Fruit fly (Drosophila melanogaster) whole organism, embryonic: ENCODE results near the gene SkpE.

Experiments
- ATbp ChIP-seq: fragments of 200-800 bp; sonication (Bioruptor generic); optimal IDR thresholded peaks from 2 replicates; lab custom pipeline; 2017; ENCODE audit warnings: missing biosample characterization, mild to moderate bottlenecking, missing genetic modification characterization, missing genetic modification reagents
- Adf1 ChIP-seq: fragments of 200-800 bp; sonication (Bioruptor generic); IDR thresholded peaks from 2 replicates; pipeline ENCODE4 v1.3.6; 2022; ENCODE audit warnings: missing biosample characterization, missing genetic modification characterization
- Aef1 ChIP-seq: fragments of 200-800 bp; sonication (Bioruptor generic); IDR thresholded peaks from 3 replicates; pipeline ENCODE4 v1.3.6; 2022; ENCODE audit warnings: missing biosample characterization, missing genetic modification characterization
- CG10267 ChIP-seq: fragments of 200-800 bp; sonication (Bioruptor generic); optimal IDR thresholded peaks from 2 replicates; lab custom pipeline; 2018; ENCODE audit warnings: missing biosample characterization, mild to moderate bottlenecking, missing genetic modification characterization, moderate library complexity
- CG10543 ChIP-seq: fragments of 200-800 bp; sonication (Bioruptor generic); optimal IDR thresholded peaks from 3 replicates; lab custom pipeline; 2017; ENCODE audit warnings: missing biosample characterization, mild to moderate bottlenecking, missing genetic modification characterization, moderate library complexity
- CG10979 ChIP-seq: fragments of 200-800 bp; sonication (Bioruptor generic); optimal IDR thresholded peaks from 2 replicates; lab custom pipeline; 2018; ENCODE audit warnings: missing biosample characterization, mild to moderate bottlenecking, missing genetic modification characterization, moderate library complexity
- CG11695 ChIP-seq: fragments of 200-800 bp; sonication (Bioruptor generic); IDR thresholded peaks from 3 replicates; pipeline ENCODE4 v1.3.6; 2022; ENCODE audit warnings: missing biosample characterization, missing genetic modification characterization
- CG12942 ChIP-seq: fragments of 200-800 bp; sonication (Bioruptor generic); optimal IDR thresholded peaks from 3 replicates; lab custom pipeline; 2016; ENCODE audit warnings: missing biosample characterization, missing genetic modification characterization
- CG13123 ChIP-seq: fragments of 200-800 bp; sonication (Bioruptor generic); optimal IDR thresholded peaks from 2 replicates; lab custom pipeline; 2016; ENCODE audit warnings: missing biosample characterization, missing genetic modification characterization
- CG14014 ChIP-seq: fragments of 200-800 bp; sonication (Bioruptor generic); IDR thresholded peaks from 2 replicates; pipeline ENCODE4 v1.3.6; 2022; ENCODE audit warnings: missing biosample characterization, missing genetic modification characterization
- CG15696 ChIP-seq: fragments of 200-800 bp; sonication (Bioruptor generic); optimal IDR thresholded peaks from 2 replicates; lab custom pipeline; 2019; ENCODE audit warnings: missing biosample characterization, mild to moderate bottlenecking, missing genetic modification characterization, moderate library complexity
- CG1832 ChIP-seq: fragments of 200-800 bp; sonication (Bioruptor generic); optimal IDR thresholded peaks from 2 replicates; lab custom pipeline; 2017; ENCODE audit warnings: missing biosample characterization, mild to moderate bottlenecking, missing genetic modification characterization, inconsistent platforms
- CG2889 ChIP-seq: fragments of 200-800 bp; sonication (Bioruptor generic); IDR thresholded peaks from 3 replicates; pipeline ENCODE4 v1.3.6; 2022; ENCODE audit warnings: missing biosample characterization, missing genetic modification characterization
- CG31365 ChIP-seq: fragments of 200-800 bp; sonication (Bioruptor generic); optimal IDR thresholded peaks from 2 replicates; lab custom pipeline; 2018; ENCODE audit warnings: missing biosample characterization, mild to moderate bottlenecking, missing genetic modification characterization
- CG33557 ChIP-seq: fragments of 200-800 bp; sonication (Bioruptor generic); optimal IDR thresholded peaks from 2 replicates; lab custom pipeline; 2019; ENCODE audit warnings: missing biosample characterization, mild to moderate bottlenecking, missing genetic modification characterization, moderate library complexity
- CG3726 ChIP-seq: fragments of 200-800 bp; sonication (Bioruptor generic); IDR thresholded peaks from 3 replicates; pipeline ENCODE4, ENCODE4 v1.3.6; 2022; ENCODE audit warnings: missing biosample characterization, missing genetic modification characterization
- CG42726 ChIP-seq: fragments of 200-800 bp; sonication (Bioruptor generic); IDR thresholded peaks from 2 replicates; pipeline ENCODE4 v1.3.6; 2022; ENCODE audit warnings: missing biosample characterization, missing genetic modification characterization; ENCODE audit not compliant: partially characterized antibody
- CG4328 ChIP-seq: fragments of 200-800 bp; sonication (Bioruptor generic); optimal IDR thresholded peaks from 3 replicates; lab custom pipeline; 2017; ENCODE audit warnings: missing biosample characterization, missing genetic modification reagents, missing genetic modification characterization
- CG4820 ChIP-seq: fragments of 200-800 bp; sonication (Bioruptor generic); optimal IDR thresholded peaks from 3 replicates; lab custom pipeline; 2016; ENCODE audit warnings: missing biosample characterization, missing genetic modification characterization
- CG5953 ChIP-seq: fragments of 200-800 bp; sonication (Bioruptor generic); IDR thresholded peaks from 2 replicates; pipeline ENCODE4 v1.3.6; 2022; ENCODE audit warnings: missing biosample characterization, missing genetic modification characterization
- CG6689 ChIP-seq: fragments of 200-800 bp; sonication (Bioruptor generic); IDR thresholded peaks from 2 replicates; pipeline ENCODE4 v1.3.6; 2022; ENCODE audit warnings: missing biosample characterization, missing genetic modification characterization
- CG7839 ChIP-seq: fragments of 200-800 bp; sonication (Bioruptor generic); optimal IDR thresholded peaks from 3 replicates; lab custom pipeline; 2018; ENCODE audit warnings: missing biosample characterization, mild to moderate bottlenecking, missing genetic modification characterization, moderate library complexity
- CG8089 ChIP-seq: fragments of 200-800 bp; sonication (Bioruptor generic); optimal IDR thresholded peaks from 3 replicates; lab custom pipeline; 2016; ENCODE audit warnings: missing biosample characterization, missing genetic modification characterization
- CG8924 ChIP-seq: fragments of 200-800 bp; optimal IDR thresholded peaks from 3 replicates; lab custom pipeline; 2019; ENCODE audit warnings: missing biosample characterization, mild to moderate bottlenecking, missing genetic modification characterization, moderate library complexity
- CG9876 ChIP-seq: fragments of 200-800 bp; sonication (Bioruptor generic); optimal IDR thresholded peaks from 2 replicates; lab custom pipeline; 2016; ENCODE audit warnings: missing biosample characterization, missing genetic modification characterization
- CG9932 ChIP-seq: fragments of 200-800 bp; sonication (Bioruptor generic); IDR thresholded peaks from 2 replicates; pipeline ENCODE4 v1.3.6; 2022; ENCODE audit warnings: missing biosample characterization, missing genetic modification characterization
- E2f2 ChIP-seq: fragments of 200-800 bp; sonication (Bioruptor generic); IDR thresholded peaks from 2 replicates; pipeline ENCODE4 v1.3.6; 2022; ENCODE audit warnings: missing biosample characterization, missing genetic modification characterization
- ERR ChIP-seq: fragments of 200-800 bp; sonication (Bioruptor generic); optimal IDR thresholded peaks from 2 replicates; lab custom pipeline; 2016; ENCODE audit warnings: missing biosample characterization, missing genetic modification characterization
- Gsc ChIP-seq: fragments of 200-800 bp; sonication (Bioruptor generic); IDR thresholded peaks from 2 replicates; pipeline ENCODE4 v1.3.6; 2022; ENCODE audit warnings: missing biosample characterization, missing genetic modification characterization
- HHEX ChIP-seq: fragments of 200-800 bp; sonication (Bioruptor generic); optimal IDR thresholded peaks from 3 replicates; lab custom pipeline; 2017; ENCODE audit warnings: missing biosample characterization, mild to moderate bottlenecking, missing genetic modification characterization, missing genetic modification reagents
- HLHmδ ChIP-seq: fragments of 200-800 bp; sonication (Bioruptor generic); optimal IDR thresholded peaks from 2 replicates; lab custom pipeline; 2018; ENCODE audit warnings: missing biosample characterization, mild to moderate bottlenecking, missing genetic modification characterization, moderate library complexity
- Hmx ChIP-seq: fragments of 200-800 bp; sonication (Bioruptor generic); optimal IDR thresholded peaks from 2 replicates; lab custom pipeline; 2016; ENCODE audit warnings: missing biosample characterization, missing genetic modification characterization
- Mad ChIP-seq: fragments of 200-800 bp; sonication (Bioruptor generic); optimal IDR thresholded peaks from 2 replicates; lab custom pipeline; 2016; ENCODE audit warnings: missing biosample characterization, missing genetic modification characterization
- Meics ChIP-seq: fragments of 200-800 bp; sonication (Bioruptor generic); optimal IDR thresholded peaks from 2 replicates; lab custom pipeline; 2017; ENCODE audit warnings: missing biosample characterization, mild to moderate bottlenecking, missing genetic modification characterization
- Neu2 ChIP-seq: fragments of 200-800 bp; sonication (Bioruptor generic); optimal IDR thresholded peaks from 3 replicates; lab custom pipeline; 2016; ENCODE audit warnings: missing biosample characterization, missing genetic modification characterization, borderline replicate concordance
- Pdp1 ChIP-seq, 2 experiments: fragments of 200-800 bp; sonication (Bioruptor generic); optimal IDR thresholded peaks; 3 replicates each; lab custom pipeline; 2016; ENCODE audit warnings: missing biosample characterization in 2 of 2, missing genetic modification characterization in 2 of 2, mild to moderate bottlenecking in 1 of 2, moderate library complexity in 1 of 2
- croc ChIP-seq: fragments of 200-800 bp; sonication (Bioruptor generic); conservative IDR thresholded peaks from 3 replicates; pipeline ENCODE4 v1.3.6; 2022; ENCODE audit warnings: missing biosample characterization, missing genetic modification characterization
- dimm ChIP-seq: fragments of 200-800 bp; sonication (Bioruptor generic); IDR thresholded peaks from 2 replicates; pipeline ENCODE4 v1.3.6; 2022; ENCODE audit warnings: missing biosample characterization, missing genetic modification characterization
- gcm2 ChIP-seq: fragments of 200-800 bp; sonication (Bioruptor generic); optimal IDR thresholded peaks from 2 replicates; lab custom pipeline; 2016; ENCODE audit warnings: missing biosample characterization, missing genetic modification characterization
- hkb ChIP-seq, 2 experiments: fragments of 200-800 bp in 1 of 2; fragments of >200 bp in 1 of 2; sonication (Bioruptor generic) in 1 of 2; IDR thresholded peaks in 1 of 2; optimal IDR thresholded peaks in 1 of 2; 2 replicates each; pipeline versions ENCODE4 v1.3.6 to Lab custom; 2017 to 2022; ENCODE audit warnings: missing biosample characterization in 1 of 2, missing genetic modification characterization in 1 of 2
- nmo ChIP-seq: fragments of 200-800 bp; sonication (Bioruptor generic); optimal IDR thresholded peaks from 2 replicates; lab custom pipeline; 2018; ENCODE audit warnings: missing biosample characterization, mild to moderate bottlenecking, missing genetic modification characterization, moderate library complexity
- odd ChIP-seq: fragments of 200-800 bp; sonication (Bioruptor generic); optimal IDR thresholded peaks from 2 replicates; lab custom pipeline; 2017; ENCODE audit warnings: missing biosample characterization, mild to moderate bottlenecking, missing genetic modification characterization
- row ChIP-seq: fragments of 200-800 bp; sonication (Bioruptor generic); IDR thresholded peaks from 3 replicates; pipeline ENCODE4 v1.3.6; 2022; ENCODE audit warnings: missing biosample characterization, missing genetic modification characterization
- salm ChIP-seq: fragments of 200-800 bp; sonication (Bioruptor generic); optimal IDR thresholded peaks from 2 replicates; lab custom pipeline; 2018; ENCODE audit warnings: missing biosample characterization, mild to moderate bottlenecking, missing genetic modification characterization
- sd ChIP-seq: fragments of 200-800 bp; sonication (Bioruptor generic); optimal IDR thresholded peaks from 3 replicates; lab custom pipeline; 2018; ENCODE audit warnings: missing biosample characterization, mild to moderate bottlenecking, missing genetic modification characterization, moderate library complexity
- tgo ChIP-seq: fragments of 200-800 bp; sonication (Bioruptor generic); IDR thresholded peaks from 3 replicates; pipeline ENCODE4 v1.3.6; 2022; ENCODE audit warnings: missing biosample characterization, missing genetic modification characterization
- twi ChIP-seq: fragments of 200-800 bp; optimal IDR thresholded peaks from 2 replicates; lab custom pipeline; 2019; ENCODE audit warnings: missing biosample characterization, mild to moderate bottlenecking, missing genetic modification characterization, moderate library complexity
- unpg ChIP-seq: fragments of 200-800 bp; sonication (Bioruptor generic); optimal IDR thresholded peaks from 3 replicates; lab custom pipeline; 2018; ENCODE audit warnings: missing biosample characterization, mild to moderate bottlenecking, missing genetic modification characterization, moderate library complexity
- usp ChIP-seq: fragments of >200 bp; optimal IDR thresholded peaks from 2 replicates; lab custom pipeline; 2017; ENCODE audit warnings: missing biosample characterization, missing genetic modification characterization

The SkpE gene

dm6 chrX:19846701-19847383 is 23.0 kb upstream of the SkpE start (continued):
- TF ChIP-seq twi (tag; lab: Kevin White, UChicago) (peak; percentile 84), nmo (GFP tag; lab: Kevin White, UChicago) (peak; percentile 94), CG10267 (peak; percentile 85), Adf1 (GFP tag; lab: Robert Waterston, UW) (peak; percentile 67), CG12942 (GFP tag; lab: Kevin White, UChicago) (peak; percentile 91), CG1832 (GFP tag; lab: Kevin White, UChicago) (no peak), CG10543 (peak; percentile 79), row (peak; percentile 98), CG7839 (tag; lab: Kevin White, UChicago) (peak; percentile 95), ERR (peak; percentile 88), CG10979 (tag; lab: Kevin White, UChicago) (peak; percentile 93), CG33557 (GFP tag; lab: Kevin White, UChicago) (peak; percentile 90), CG9932 (GFP tag; lab: Robert Waterston, UW) (peak; percentile 86), CG4820 (peak; percentile 93), CG15696 (tag; lab: Kevin White, UChicago) (peak; percentile 91), gcm2 (GFP tag; lab: Kevin White, UChicago) (peak; percentile 55), Neu2 (GFP tag; lab: Kevin White, UChicago) (peak; percentile 89), salm (tag; lab: Kevin White, UChicago) (peak; percentile 81), CG5953 (GFP tag; lab: Robert Waterston, UW) (peak; percentile 92), hkb (optimal IDR thresholded peaks at IDR 0.05; lab: Kevin White, UChicago) (no peak), hkb (GFP tag; IDR thresholded peaks at IDR 0.05; lab: Robert Waterston, UW) (peak; percentile 96), CG14014 (GFP tag; lab: Robert Waterston, UW) (peak; percentile 94), CG8924 (tag; lab: Kevin White, UChicago) (peak; percentile 94), CG11695 (GFP tag; lab: Robert Waterston, UW) (peak; percentile 90), Gsc (peak; percentile 88), usp (GFP tag; lab: Kevin White, UChicago) (no peak), croc (GFP tag; lab: Robert Waterston, UW) (peak; percentile 89), CG31365 (tag; lab: Kevin White, UChicago) (peak; percentile 71), ATbp (peak; percentile 93), Mad (GFP tag; lab: Kevin White, UChicago) (peak; percentile 95), unpg (peak; percentile 95), tgo (peak; percentile 96), CG8089 (GFP tag; lab: Kevin White, UChicago) (peak; percentile 94), Pdp1 (GFP tag; optimal IDR thresholded peaks at IDR 0.05; lab: Kevin White, UChicago) (peak; percentile 90 to 95), Hmx (GFP tag; lab: Kevin White, UChicago) (peak; percentile 33), CG2889 (GFP tag; lab: Robert Waterston, UW) (peak; percentile 89), odd (peak; percentile 89), E2f2 (GFP tag; lab: Robert Waterston, UW) (peak; percentile 78), dimm (GFP tag; lab: Robert Waterston, UW) (peak; percentile 88), CG9876 (peak; percentile 93), HHEX (peak; percentile 95), CG3726 (GFP tag; lab: Robert Waterston, UW) (peak; percentile 92), Meics (GFP tag; lab: Kevin White, UChicago) (peak; percentile 87), CG42726 (GFP tag; lab: Robert Waterston, UW) (no peak), Aef1 (GFP tag; lab: Robert Waterston, UW) (peak; percentile 94), CG4328 (GFP tag; lab: Kevin White, UChicago) (peak; percentile 87), sd (tag; lab: Kevin White, UChicago) (peak; percentile 83), CG13123 (GFP tag; lab: Kevin White, UChicago) (peak; percentile 90), HLHmδ (GFP tag; lab: Kevin White, UChicago) (no peak), CG6689 (peak; percentile 95)
